Fruit fly (Drosophila melanogaster) whole organism, pupa: ENCODE data around the gene Tsp26A.

Experiments
- CG10348 ChIP-seq: fragments of 200-800 bp; sonication (Bioruptor generic); IDR thresholded peaks from 2 replicates; pipeline ENCODE4 v1.3.6; 2022; ENCODE audit warnings: missing biosample characterization, missing genetic modification characterization
- CG12605 ChIP-seq: fragments of 200-800 bp; sonication (Bioruptor generic); IDR thresholded peaks from 2 replicates; pipeline ENCODE4 v1.3.6; 2022; ENCODE audit warnings: missing biosample characterization, missing genetic modification characterization
- CG13204 ChIP-seq: fragments of 200-800 bp; sonication (Bioruptor generic); optimal IDR thresholded peaks from 2 replicates; lab custom pipeline; 2018; ENCODE audit warnings: missing biosample characterization, mild to moderate bottlenecking, missing genetic modification characterization, moderate library complexity
- CG14655 ChIP-seq: fragments of 200-800 bp; sonication (Bioruptor generic); optimal IDR thresholded peaks from 3 replicates; lab custom pipeline; 2017; ENCODE audit warnings: mild to moderate bottlenecking, missing biosample characterization, missing genetic modification reagents, missing genetic modification characterization
- CG15710 ChIP-seq: fragments of 200-800 bp; sonication (Bioruptor generic); optimal IDR thresholded peaks from 2 replicates; lab custom pipeline; 2018; ENCODE audit warnings: missing biosample characterization, mild to moderate bottlenecking, missing genetic modification characterization, moderate library complexity
- CG17806 ChIP-seq: fragments of 200-800 bp; sonication (Bioruptor generic); optimal IDR thresholded peaks from 2 replicates; lab custom pipeline; 2018; ENCODE audit warnings: missing biosample characterization, mild to moderate bottlenecking, missing genetic modification characterization, moderate library complexity
- CG32121 ChIP-seq: fragments of 200-800 bp; sonication (Bioruptor generic); IDR thresholded peaks from 2 replicates; pipeline ENCODE4 v1.3.6; 2022; ENCODE audit warnings: missing biosample characterization, missing genetic modification characterization
- CG34367 ChIP-seq: fragments of 200-800 bp; sonication (Bioruptor generic); optimal IDR thresholded peaks from 2 replicates; lab custom pipeline; 2018; ENCODE audit warnings: missing biosample characterization, mild to moderate bottlenecking, missing genetic modification characterization
- CG4496 ChIP-seq: fragments of 200-800 bp; sonication (Bioruptor generic); IDR thresholded peaks from 3 replicates; pipeline ENCODE4 v1.3.6; 2022; ENCODE audit warnings: missing biosample characterization, missing genetic modification characterization
- CG8159 ChIP-seq: fragments of 200-800 bp; sonication (Bioruptor generic); optimal IDR thresholded peaks from 3 replicates; lab custom pipeline; 2018; ENCODE audit warnings: missing biosample characterization, mild to moderate bottlenecking, missing genetic modification characterization, moderate library complexity
- CG8301 ChIP-seq: fragments of 200-800 bp; sonication (Bioruptor generic); optimal IDR thresholded peaks from 2 replicates; lab custom pipeline; 2018; ENCODE audit warnings: missing biosample characterization, mild to moderate bottlenecking, missing genetic modification characterization
- CG9948 ChIP-seq: fragments of 200-800 bp; sonication (Bioruptor generic); optimal IDR thresholded peaks from 2 replicates; lab custom pipeline; 2018; ENCODE audit warnings: missing biosample characterization, mild to moderate bottlenecking, missing genetic modification characterization, moderate library complexity
- D1 ChIP-seq: fragments of 200-800 bp; sonication (Bioruptor generic); optimal IDR thresholded peaks from 2 replicates; lab custom pipeline; 2018; ENCODE audit warnings: missing biosample characterization, mild to moderate bottlenecking, missing genetic modification characterization, moderate library complexity
- EcR ChIP-seq: fragments of 200-800 bp; sonication (Bioruptor generic); optimal IDR thresholded peaks from 3 replicates; lab custom pipeline; 2019; ENCODE audit warnings: missing biosample characterization, missing genetic modification characterization, mild to moderate bottlenecking, moderate library complexity, missing genetic modification reagents
- Ets98B ChIP-seq: fragments of 200-800 bp; sonication (Bioruptor generic); IDR thresholded peaks from 2 replicates; pipeline ENCODE4 v1.3.6; 2022; ENCODE audit warnings: missing biosample characterization, missing genetic modification characterization
- Pif1A ChIP-seq: fragments of 200-800 bp; sonication (Bioruptor generic); optimal IDR thresholded peaks from 3 replicates; lab custom pipeline; 2016; ENCODE audit warnings: missing biosample characterization, missing genetic modification characterization
- Pif1B ChIP-seq: fragments of 200-800 bp; sonication (Bioruptor generic); optimal IDR thresholded peaks from 3 replicates; lab custom pipeline; 2016; ENCODE audit warnings: missing biosample characterization, missing genetic modification characterization
- Snoo ChIP-seq: fragments of 200-800 bp; sonication (Bioruptor generic); optimal IDR thresholded peaks from 3 replicates; lab custom pipeline; 2017; ENCODE audit warnings: missing biosample characterization, mild to moderate bottlenecking, missing genetic modification characterization, inconsistent platforms
- fd96Ca ChIP-seq: fragments of 200-800 bp; sonication (Bioruptor generic); IDR thresholded peaks from 3 replicates; pipeline ENCODE4 v1.3.6; 2022; ENCODE audit warnings: missing biosample characterization, missing genetic modification characterization
- gl ChIP-seq: fragments of 200-800 bp; sonication (Bioruptor generic); optimal IDR thresholded peaks from 2 replicates; lab custom pipeline; 2018; ENCODE audit warnings: missing biosample characterization, mild to moderate bottlenecking, missing genetic modification characterization
- rn ChIP-seq: fragments of 200-800 bp; sonication (Bioruptor generic); IDR thresholded peaks from 2 replicates; pipeline ENCODE4 v1.3.6; 2022; ENCODE audit warnings: missing biosample characterization, missing genetic modification characterization

Tsp26A gene

DNA sequence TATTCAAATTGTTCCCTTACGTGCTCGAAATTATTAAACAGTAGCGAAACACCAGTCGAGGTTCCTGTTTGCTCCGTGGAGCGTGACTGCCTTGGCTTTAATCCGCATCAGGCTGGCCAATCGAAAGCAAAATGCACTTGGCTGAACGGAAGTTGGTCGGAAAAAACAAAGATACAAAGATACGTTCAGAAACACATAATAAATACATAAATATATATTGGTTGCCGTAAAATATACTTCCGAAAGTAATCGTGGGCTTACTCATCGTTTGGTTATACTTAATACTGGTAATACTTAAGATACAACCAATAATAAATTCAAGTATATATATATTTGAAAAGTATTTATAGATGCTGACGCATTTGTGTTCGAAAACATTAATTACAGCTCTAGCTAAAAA, 35.2 kb upstream of the Tsp26A start, which contains the start of gene psd:
Gene psd (minus strand): TSS at position 101 of the 400 bp plus-strand sequence.
- TF ChIP-seq CG4496 (GFP tag; lab: Robert Waterston, UW), result no peak
- no peak for TF ChIP-seq D1 (tag; lab: Kevin White, UChicago)
- TF ChIP-seq rn, result no peak
- TF ChIP-seq EcR (GFP tag; lab: Kevin White, UChicago), result peak; percentile 52
- TF ChIP-seq CG34367, result no peak
- TF ChIP-seq fd96Ca (GFP tag; lab: Robert Waterston, UW), result no peak

DNA sequence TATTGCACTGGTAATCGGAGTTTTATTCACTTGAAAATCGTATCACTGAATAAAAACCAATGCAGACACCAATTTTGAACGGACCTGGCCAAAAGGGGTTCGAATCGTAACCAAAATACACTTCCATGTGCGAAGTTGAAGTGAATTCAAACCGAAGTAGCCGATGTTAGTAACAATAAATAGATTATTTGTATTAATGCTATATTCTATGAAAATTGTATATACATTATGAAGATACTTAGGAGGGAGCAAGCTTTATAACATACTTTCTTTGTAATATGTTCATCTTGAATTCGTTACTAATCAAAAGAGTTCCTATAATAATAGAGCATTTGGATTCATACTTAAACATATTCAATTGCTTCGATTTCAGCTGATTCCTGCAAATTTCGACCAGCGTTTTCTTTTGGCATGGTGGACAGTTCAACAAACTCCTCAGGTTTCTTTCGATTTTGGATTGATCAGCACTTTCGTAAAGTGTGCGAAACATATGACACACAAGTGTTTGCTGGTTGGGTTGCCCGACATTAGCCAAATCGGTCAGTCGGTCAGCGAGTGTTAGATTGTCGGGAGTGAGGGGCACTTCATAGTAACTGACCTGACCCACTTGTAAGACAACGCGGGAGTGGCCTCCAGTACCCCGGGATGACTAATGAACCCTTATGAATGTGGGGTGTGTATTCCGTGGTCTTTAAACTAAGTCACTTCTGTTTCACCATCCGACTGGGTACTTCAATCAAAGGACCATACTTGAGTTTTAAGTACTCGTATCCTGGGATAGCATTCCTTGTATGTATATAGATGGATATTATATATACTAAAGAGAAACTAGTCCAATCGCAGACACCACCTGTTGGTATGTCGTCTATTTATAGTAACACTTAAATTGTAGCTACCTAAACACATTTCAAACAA, 32.1 kb upstream of the Tsp26A start, which contains the start of the genes CG13992 and Ucp4C:
Gene CG13992 (minus strand): TSS at position 51 of the 915 bp plus-strand sequence.
Gene Ucp4C (plus strand): TSS at position 865 of the 915 bp plus-strand sequence.
- TF ChIP-seq CG34367 (no peak), CG32121 (no peak), CG10348 (no peak), Snoo (tag; lab: Kevin White, UChicago) (no peak), Pif1A (GFP tag; lab: Kevin White, UChicago) (no peak), Pif1B (GFP tag; lab: Kevin White, UChicago) (no peak), gl (tag; lab: Kevin White, UChicago) (no peak)

DNA sequence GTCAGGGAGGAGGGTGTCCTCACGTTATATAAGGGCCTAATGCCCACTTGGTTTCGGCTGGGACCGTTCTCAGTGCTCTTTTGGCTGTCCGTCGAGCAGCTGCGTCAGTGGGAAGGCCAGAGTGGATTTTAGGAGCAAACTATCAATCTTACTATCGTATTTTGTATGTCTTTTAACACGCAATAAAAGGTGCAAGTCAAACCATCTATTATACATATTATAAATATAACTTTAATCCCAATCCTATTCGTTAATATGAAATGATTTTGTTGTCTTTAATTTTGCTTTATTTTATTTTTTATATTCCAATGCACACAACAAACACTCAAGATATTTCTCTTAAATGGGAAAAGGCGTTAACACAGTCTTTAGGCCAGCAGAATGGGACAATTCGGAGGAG, 30.5 kb upstream of the Tsp26A start, which contains the start of gene Ucp4B:
Gene Ucp4B (plus strand): TSS at position 301 of the 400 bp plus-strand sequence.
- TF ChIP-seq CG14655 (no peak), CG4496 (GFP tag; lab: Robert Waterston, UW) (no peak), CG17806 (tag; lab: Kevin White, UChicago) (no peak), rn (no peak)

DNA sequence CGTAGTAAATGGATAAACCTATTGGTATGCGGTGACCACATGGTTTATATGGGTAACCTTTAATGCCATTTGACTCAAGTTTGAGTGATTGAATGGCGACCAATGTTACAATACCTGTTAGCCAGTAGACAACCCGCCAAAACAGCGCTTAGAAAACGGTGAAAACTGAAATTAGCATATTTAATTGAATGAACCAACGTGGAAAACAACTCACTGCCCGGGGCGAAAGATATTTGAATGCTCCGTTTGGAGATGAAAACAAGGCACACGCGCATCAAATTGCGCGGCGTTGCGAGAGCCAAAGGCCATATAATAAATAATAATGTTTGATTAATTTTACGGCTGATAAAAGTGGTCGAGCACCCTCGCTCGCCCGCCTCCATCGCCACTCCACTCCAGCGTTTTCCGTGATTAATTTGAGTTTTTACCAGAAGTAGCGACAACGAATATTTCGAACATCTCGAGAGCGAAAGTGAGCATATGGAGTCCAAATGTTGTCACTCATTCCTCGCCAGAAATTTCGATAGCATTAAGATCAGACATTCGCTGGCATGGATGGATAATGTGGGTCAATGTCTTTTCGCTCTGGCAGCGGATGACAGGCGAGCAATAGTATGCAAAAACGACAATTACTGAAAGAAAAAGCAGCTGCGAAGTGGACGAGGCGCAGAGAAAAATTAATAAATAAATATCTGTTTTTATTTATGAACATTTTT, 28.8 kb upstream of the Tsp26A start:
- TF ChIP-seq CG34367 (no peak), EcR (GFP tag; lab: Kevin White, UChicago) (peak; percentile 12)

DNA sequence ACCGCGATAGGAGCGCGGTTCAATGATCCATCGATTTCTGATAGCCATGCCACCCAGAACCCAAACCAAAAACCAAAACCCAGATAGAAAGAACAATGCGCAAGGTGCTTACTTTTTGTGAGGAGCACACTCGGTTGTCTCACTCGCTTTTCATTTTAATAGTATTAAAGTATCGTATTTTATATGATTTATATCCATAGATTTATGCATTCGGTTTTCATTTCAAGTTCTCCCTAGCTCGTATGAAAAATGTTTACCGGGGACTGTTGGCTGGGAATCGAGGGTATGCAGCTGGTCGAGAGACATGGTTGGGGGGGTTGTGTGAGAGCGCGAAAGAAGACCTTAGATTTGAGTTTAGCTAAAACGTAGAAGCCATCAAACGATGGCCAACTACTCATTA, 28.0 kb upstream of the Tsp26A start:
- TF ChIP-seq EcR (GFP tag; lab: Kevin White, UChicago), result no peak
- TF ChIP-seq CG9948 (tag; lab: Kevin White, UChicago), result no peak
- no peak for TF ChIP-seq CG4496 (GFP tag; lab: Robert Waterston, UW)
- TF ChIP-seq CG8301 (tag; lab: Kevin White, UChicago), result no peak
- no peak for TF ChIP-seq Ets98B (GFP tag; lab: Robert Waterston, UW)
- TF ChIP-seq CG13204 (GFP tag; lab: Kevin White, UChicago), result no peak
- TF ChIP-seq D1 (tag; lab: Kevin White, UChicago), result no peak
- no peak for TF ChIP-seq Pif1B (GFP tag; lab: Kevin White, UChicago)
- no peak for TF ChIP-seq CG32121
- no peak for TF ChIP-seq gl (tag; lab: Kevin White, UChicago)
- TF ChIP-seq CG14655, result no peak
- TF ChIP-seq CG8159 (tag; lab: Kevin White, UChicago), result no peak
- no peak for TF ChIP-seq CG15710 (tag; lab: Kevin White, UChicago)
- TF ChIP-seq CG12605 (GFP tag; lab: Robert Waterston, UW), result no peak
- TF ChIP-seq CG34367, result no peak

DNA sequence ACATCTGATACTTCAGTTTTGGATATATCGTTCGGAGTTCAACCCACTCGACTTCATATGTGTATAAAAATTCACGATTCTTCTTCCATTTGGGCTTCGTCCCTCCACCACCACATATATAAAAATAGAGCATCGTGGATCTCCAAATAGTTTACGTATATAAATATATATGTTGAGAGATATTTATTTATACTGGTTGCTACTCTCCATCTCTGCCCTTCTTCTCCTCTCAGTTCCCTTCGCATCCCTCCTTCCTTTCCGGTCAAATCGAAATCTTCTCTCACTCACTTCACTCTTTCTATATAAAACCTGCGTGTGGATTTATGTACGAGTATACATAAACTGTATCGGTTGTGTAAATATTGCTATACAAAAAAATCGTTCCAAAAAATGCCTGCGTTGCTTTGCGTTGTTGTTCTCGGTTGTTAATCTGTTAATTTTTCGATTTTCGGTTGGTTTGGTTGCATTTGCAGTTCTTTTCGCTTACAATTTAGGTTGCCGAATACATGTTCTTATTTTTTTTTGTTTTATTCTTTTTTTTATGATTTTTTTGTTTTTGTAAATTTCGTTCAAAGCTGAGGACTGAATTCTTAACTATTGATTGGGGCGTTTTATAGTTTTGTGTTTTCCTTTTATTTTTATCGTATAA, 27.3 kb upstream of the Tsp26A start:
- TF ChIP-seq CG32121, result no peak
- no peak for TF ChIP-seq rn
- TF ChIP-seq CG10348, result no peak
- TF ChIP-seq Pif1A (GFP tag; lab: Kevin White, UChicago), result no peak
- TF ChIP-seq EcR (GFP tag; lab: Kevin White, UChicago), result peak; percentile 13
- TF ChIP-seq D1 (tag; lab: Kevin White, UChicago), result no peak

DNA sequence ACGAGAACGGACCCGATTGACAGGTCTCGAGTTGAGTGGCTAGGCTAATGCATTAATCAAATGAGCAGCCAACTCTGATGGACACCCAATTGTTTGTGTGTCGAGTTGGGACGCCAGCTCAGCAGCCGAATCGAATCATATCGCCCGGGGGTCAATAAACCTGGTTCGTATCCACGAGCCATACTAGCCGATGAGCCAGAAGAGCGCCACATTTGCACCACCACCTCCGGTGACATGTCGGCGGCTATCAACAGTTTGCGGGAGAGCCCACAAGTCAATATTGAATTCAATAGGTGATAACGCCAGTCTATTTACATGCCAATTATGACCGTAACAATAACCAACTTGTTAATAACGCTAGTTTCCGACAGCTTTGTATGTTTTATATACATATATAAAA, 25.9 kb upstream of the Tsp26A start:
- TF ChIP-seq Ets98B (GFP tag; lab: Robert Waterston, UW) (0 out of 2 replicates have a peak, but pooled peaks have one; percentile 31), EcR (GFP tag; lab: Kevin White, UChicago) (peak; percentile 90), D1 (tag; lab: Kevin White, UChicago) (no peak), CG14655 (peak; percentile 15)
